Fruit fly (Drosophila melanogaster) whole organism, embryonic: Measurements from ENCODE around the gene CG11560.

Experiments used
- Ada2b ChIP-seq: fragments of 200-800 bp; sonication (Bioruptor generic); IDR thresholded peaks from 2 replicates; pipeline ENCODE4 v1.3.6; 2022; ENCODE audit warnings: missing biosample characterization, missing genetic modification characterization
- Antp ChIP-seq: fragments of 200-800 bp; sonication (Bioruptor generic); optimal IDR thresholded peaks from 3 replicates; lab custom pipeline; 2016; ENCODE audit warnings: missing biosample characterization, missing genetic modification characterization
- Asciz ChIP-seq: fragments of 200-800 bp; sonication (Bioruptor generic); optimal IDR thresholded peaks from 2 replicates; lab custom pipeline; 2017; ENCODE audit warnings: missing biosample characterization, mild to moderate bottlenecking, missing genetic modification characterization, missing genetic modification reagents
- B-H2 ChIP-seq: fragments of 200-800 bp; sonication (Bioruptor generic); optimal IDR thresholded peaks from 2 replicates; lab custom pipeline; 2018; ENCODE audit warnings: missing biosample characterization, mild to moderate bottlenecking, missing genetic modification characterization
- CG10959 ChIP-seq: fragments of 200-800 bp; sonication (Bioruptor generic); IDR thresholded peaks from 2 replicates; pipeline ENCODE4 v1.3.6; 2022; ENCODE audit warnings: missing biosample characterization, missing genetic modification characterization
- CG10979 ChIP-seq: fragments of 200-800 bp; sonication (Bioruptor generic); optimal IDR thresholded peaks from 2 replicates; lab custom pipeline; 2018; ENCODE audit warnings: missing biosample characterization, mild to moderate bottlenecking, missing genetic modification characterization, moderate library complexity
- CG11560 ChIP-seq: fragments of 200-800 bp; sonication (Bioruptor generic); IDR thresholded peaks from 3 replicates; pipeline ENCODE4 v1.3.6; 2022; ENCODE audit warnings: missing biosample characterization, missing genetic modification characterization
- CG12769 ChIP-seq: fragments of 200-800 bp; sonication (Bioruptor generic); optimal IDR thresholded peaks from 2 replicates; lab custom pipeline; 2019; ENCODE audit warnings: missing biosample characterization, mild to moderate bottlenecking, missing genetic modification characterization, moderate library complexity
- CG1603 ChIP-seq: fragments of 200-800 bp; sonication (Bioruptor generic); optimal IDR thresholded peaks from 2 replicates; lab custom pipeline; 2019; ENCODE audit warnings: missing biosample characterization, mild to moderate bottlenecking, missing genetic modification characterization, moderate library complexity
- CG18599 ChIP-seq: fragments of 200-800 bp; sonication (Bioruptor generic); optimal IDR thresholded peaks from 3 replicates; lab custom pipeline; 2017; ENCODE audit warnings: missing biosample characterization, missing genetic modification characterization, mild to moderate bottlenecking, moderate library complexity, missing genetic modification reagents
- CG3065 ChIP-seq: fragments of 200-800 bp; sonication (Bioruptor generic); optimal IDR thresholded peaks from 2 replicates; lab custom pipeline; 2016; ENCODE audit warnings: missing biosample characterization, missing genetic modification characterization
- CG3163 ChIP-seq: fragments of 200-800 bp; sonication (Bioruptor generic); optimal IDR thresholded peaks from 3 replicates; lab custom pipeline; 2016; ENCODE audit warnings: missing biosample characterization, missing genetic modification characterization
- CG32772 ChIP-seq: fragments of 200-800 bp; sonication (Bioruptor generic); IDR thresholded peaks from 2 replicates; pipeline ENCODE4 v1.3.6; 2022; ENCODE audit warnings: missing biosample characterization, missing genetic modification characterization
- CG3407 ChIP-seq: fragments of 200-800 bp; sonication (Bioruptor generic); optimal IDR thresholded peaks from 2 replicates; lab custom pipeline; 2018; ENCODE audit warnings: missing biosample characterization, mild to moderate bottlenecking, missing genetic modification characterization
- CG4404 ChIP-seq: fragments of 200-800 bp; sonication (Bioruptor generic); IDR thresholded peaks from 2 replicates; pipeline ENCODE4 v1.3.6; 2022; ENCODE audit warnings: missing biosample characterization, missing genetic modification characterization
- CG6689 ChIP-seq: fragments of 200-800 bp; sonication (Bioruptor generic); IDR thresholded peaks from 2 replicates; pipeline ENCODE4 v1.3.6; 2022; ENCODE audit warnings: missing biosample characterization, missing genetic modification characterization
- CG7372 ChIP-seq: fragments of 200-800 bp; sonication (Bioruptor generic); IDR thresholded peaks from 2 replicates; pipeline ENCODE4 v1.3.6; 2022; ENCODE audit warnings: missing biosample characterization, missing genetic modification characterization
- CG8359 ChIP-seq: fragments of 200-800 bp; sonication (Bioruptor generic); optimal IDR thresholded peaks from 2 replicates; lab custom pipeline; 2017; ENCODE audit warnings: missing biosample characterization, mild to moderate bottlenecking, missing genetic modification characterization, borderline replicate concordance
- CG9932 ChIP-seq: fragments of 200-800 bp; sonication (Bioruptor generic); IDR thresholded peaks from 2 replicates; pipeline ENCODE4 v1.3.6; 2022; ENCODE audit warnings: missing biosample characterization, missing genetic modification characterization
- CHES-1-like ChIP-seq: fragments of 200-800 bp; sonication (Bioruptor generic); optimal IDR thresholded peaks from 2 replicates; lab custom pipeline; 2016; ENCODE audit warnings: missing biosample characterization, missing genetic modification characterization
- Camta ChIP-seq: fragments of 200-800 bp; sonication (Bioruptor generic); optimal IDR thresholded peaks from 2 replicates; lab custom pipeline; 2016; ENCODE audit warnings: missing biosample characterization, missing genetic modification characterization
- CoRest ChIP-seq: fragments of 200-800 bp; sonication (Bioruptor generic); optimal IDR thresholded peaks from 3 replicates; lab custom pipeline; 2018; ENCODE audit warnings: missing biosample characterization, mild to moderate bottlenecking, missing genetic modification characterization, moderate library complexity
- ERR ChIP-seq: fragments of 200-800 bp; sonication (Bioruptor generic); optimal IDR thresholded peaks from 2 replicates; lab custom pipeline; 2016; ENCODE audit warnings: missing biosample characterization, missing genetic modification characterization
- Ets97D ChIP-seq: fragments of 200-800 bp; sonication (Bioruptor generic); optimal IDR thresholded peaks from 3 replicates; lab custom pipeline; 2016; ENCODE audit warnings: missing biosample characterization, missing genetic modification characterization
- Max ChIP-seq: fragments of 200-800 bp; sonication (Bioruptor generic); optimal IDR thresholded peaks from 2 replicates; lab custom pipeline; 2016; ENCODE audit warnings: missing biosample characterization, mild to moderate bottlenecking, missing genetic modification characterization
- Meics ChIP-seq: fragments of 200-800 bp; sonication (Bioruptor generic); optimal IDR thresholded peaks from 2 replicates; lab custom pipeline; 2017; ENCODE audit warnings: missing biosample characterization, mild to moderate bottlenecking, missing genetic modification characterization
- Nf-YC ChIP-seq: fragments of 200-800 bp; optimal IDR thresholded peaks from 3 replicates; lab custom pipeline; 2019; ENCODE audit warnings: missing biosample characterization, mild to moderate bottlenecking, missing genetic modification characterization, moderate library complexity
- Opbp ChIP-seq: fragments of 200-800 bp; sonication (Bioruptor generic); IDR thresholded peaks from 3 replicates; pipeline ENCODE4 v1.3.6; 2022; ENCODE audit warnings: missing biosample characterization, missing genetic modification characterization; ENCODE audit not compliant: partially characterized antibody
- Rfx ChIP-seq: fragments of 200-800 bp; sonication (Bioruptor generic); IDR thresholded peaks from 2 replicates; pipeline ENCODE4 v1.3.6; 2022; ENCODE audit warnings: missing biosample characterization, missing genetic modification characterization
- Rx ChIP-seq: fragments of 200-800 bp; sonication (Bioruptor generic); IDR thresholded peaks from 2 replicates; pipeline ENCODE4 v1.3.6; 2022; ENCODE audit warnings: missing biosample characterization, missing genetic modification characterization
- ap ChIP-seq: fragments of 200-800 bp; sonication (Bioruptor generic); IDR thresholded peaks from 2 replicates; pipeline ENCODE4 v1.3.6; 2022; ENCODE audit warnings: missing biosample characterization, missing genetic modification characterization
- ase ChIP-seq: fragments of 200-800 bp; sonication (Bioruptor generic); IDR thresholded peaks from 3 replicates; pipeline ENCODE4 v1.3.6; 2022; ENCODE audit warnings: missing biosample characterization, missing genetic modification characterization
- az2 ChIP-seq: fragments of 200-800 bp; sonication (Bioruptor generic); optimal IDR thresholded peaks from 3 replicates; lab custom pipeline; 2016; ENCODE audit warnings: missing biosample characterization, missing genetic modification characterization
- br ChIP-seq: fragments of >200 bp; optimal IDR thresholded peaks from 2 replicates; lab custom pipeline; 2017
- btn ChIP-seq: fragments of 200-800 bp; sonication (Bioruptor generic); optimal IDR thresholded peaks from 2 replicates; lab custom pipeline; 2016; ENCODE audit warnings: missing biosample characterization, missing genetic modification characterization
- chif ChIP-seq, 2 experiments: fragments of 200-800 bp; sonication (Bioruptor generic); optimal IDR thresholded peaks; 3 replicates each; lab custom pipeline; 2016; ENCODE audit warnings: missing biosample characterization in 2 of 2, missing genetic modification characterization in 2 of 2
- crc ChIP-seq: fragments of 200-800 bp; sonication (Bioruptor generic); optimal IDR thresholded peaks from 2 replicates; lab custom pipeline; 2016; ENCODE audit warnings: missing biosample characterization, missing genetic modification characterization
- croc ChIP-seq: fragments of 200-800 bp; sonication (Bioruptor generic); conservative IDR thresholded peaks from 3 replicates; pipeline ENCODE4 v1.3.6; 2022; ENCODE audit warnings: missing biosample characterization, missing genetic modification characterization
- crol ChIP-seq: fragments of 200-800 bp; sonication (Bioruptor generic); IDR thresholded peaks from 2 replicates; pipeline ENCODE4 v1.3.6; 2022; ENCODE audit warnings: missing biosample characterization, missing genetic modification characterization
- en ChIP-seq: fragments of 200-800 bp; sonication (Bioruptor generic); optimal IDR thresholded peaks from 2 replicates; lab custom pipeline; 2016; ENCODE audit warnings: missing biosample characterization, missing genetic modification characterization
- fru ChIP-seq: fragments of >200 bp; optimal IDR thresholded peaks from 2 replicates; lab custom pipeline; 2017
- gsb-n ChIP-seq: fragments of 200-800 bp; sonication (Bioruptor generic); optimal IDR thresholded peaks from 3 replicates; lab custom pipeline; 2018; ENCODE audit warnings: missing biosample characterization, mild to moderate bottlenecking, missing genetic modification characterization
- ham ChIP-seq: fragments of 200-800 bp; sonication (Bioruptor generic); IDR thresholded peaks from 2 replicates; pipeline ENCODE4 v1.3.6; 2022; ENCODE audit warnings: missing biosample characterization, missing genetic modification characterization
- hbn ChIP-seq: fragments of 200-800 bp; sonication (Bioruptor generic); IDR thresholded peaks from 2 replicates; pipeline ENCODE4 v1.3.6; 2022; ENCODE audit warnings: missing biosample characterization, missing genetic modification characterization; ENCODE audit not compliant: partially characterized antibody
- ind ChIP-seq: fragments of 200-800 bp; sonication (Bioruptor generic); optimal IDR thresholded peaks from 3 replicates; lab custom pipeline; 2016; ENCODE audit warnings: missing biosample characterization, missing genetic modification characterization
- luna ChIP-seq: fragments of 200-800 bp; sonication (Bioruptor generic); optimal IDR thresholded peaks from 2 replicates; lab custom pipeline; 2016; ENCODE audit warnings: missing biosample characterization, missing genetic modification characterization
- nerfin-2 ChIP-seq: fragments of 200-800 bp; sonication (Bioruptor generic); IDR thresholded peaks from 2 replicates; pipeline ENCODE4 v1.3.6; 2022; ENCODE audit warnings: missing biosample characterization, missing genetic modification characterization; ENCODE audit not compliant: partially characterized antibody
- pho ChIP-seq: fragments of 200-800 bp; sonication (Bioruptor generic); optimal IDR thresholded peaks from 2 replicates; lab custom pipeline; 2016; ENCODE audit warnings: missing biosample characterization, missing genetic modification characterization
- salm ChIP-seq: fragments of 200-800 bp; sonication (Bioruptor generic); optimal IDR thresholded peaks from 2 replicates; lab custom pipeline; 2018; ENCODE audit warnings: missing biosample characterization, mild to moderate bottlenecking, missing genetic modification characterization
- scrt ChIP-seq: fragments of 200-800 bp; sonication (Bioruptor generic); optimal IDR thresholded peaks from 2 replicates; lab custom pipeline; 2018; ENCODE audit warnings: missing biosample characterization, mild to moderate bottlenecking, missing genetic modification characterization, moderate library complexity
- sqz ChIP-seq: fragments of 200-800 bp; sonication (Bioruptor generic); optimal IDR thresholded peaks from 3 replicates; lab custom pipeline; 2018; ENCODE audit warnings: missing biosample characterization, mild to moderate bottlenecking, missing genetic modification characterization
- sr ChIP-seq: fragments of 200-800 bp; sonication (Bioruptor generic); IDR thresholded peaks from 3 replicates; pipeline ENCODE4 v1.3.6; 2022; ENCODE audit warnings: missing biosample characterization, missing genetic modification characterization
- wdn ChIP-seq: fragments of 200-800 bp; sonication (Bioruptor generic); IDR thresholded peaks from 2 replicates; pipeline ENCODE4 v1.3.6; 2022; ENCODE audit warnings: missing biosample characterization, missing genetic modification characterization

The CG11560 gene

DNA sequence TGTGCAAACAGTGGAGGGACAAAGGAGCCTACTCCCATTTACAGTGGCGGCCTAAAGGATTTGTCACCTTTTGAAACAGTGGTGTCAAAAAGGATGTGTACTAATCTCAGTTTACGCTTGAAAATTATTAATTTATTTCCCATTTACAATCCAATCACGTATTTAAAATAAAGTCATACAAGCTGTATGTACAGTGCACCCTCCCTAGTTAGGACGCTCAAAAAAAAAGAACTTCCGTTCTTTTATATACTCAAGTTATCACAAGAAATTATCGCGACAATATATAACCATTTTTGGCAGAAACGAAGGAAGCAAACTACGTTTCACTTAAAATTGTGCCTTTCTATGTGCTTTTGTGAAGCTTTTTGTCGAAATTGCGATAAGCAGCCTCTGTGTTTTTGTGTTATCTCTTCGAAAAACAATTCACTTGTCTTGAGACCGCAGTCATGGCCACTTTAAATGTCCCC is 19.4 kb downstream of the CG11560 start (continued):
- TF ChIP-seq CG10959 (no peak), Ada2b (GFP tag; lab: Robert Waterston, UW) (peak; percentile 11; the same call in 1 of the 2 replicates), CG4404 (GFP tag; lab: Robert Waterston, UW) (peak; percentile 36; the same call in 1 of the 2 replicates), luna (GFP tag; lab: Kevin White, UChicago) (no peak), Antp (peak; percentile 38), scrt (GFP tag; lab: Kevin White, UChicago) (no peak), en (GFP tag; lab: Kevin White, UChicago) (peak; percentile 27), hbn (GFP tag; lab: Robert Waterston, UW) (no peak), ham (GFP tag; lab: Robert Waterston, UW) (no peak), Nf-YC (tag; lab: Kevin White, UChicago) (peak; percentile 31), Ets97D (no peak), B-H2 (GFP tag; lab: Kevin White, UChicago) (no peak), nerfin-2 (GFP tag; lab: Robert Waterston, UW) (no peak), CG18599 (GFP tag; lab: Kevin White, UChicago) (peak; percentile 61), CG3065 (GFP tag; lab: Kevin White, UChicago) (no peak), Opbp (no peak), wdn (no peak), CG6689 (GFP tag; lab: Robert Waterston, UW) (peak; percentile 59), btn (GFP tag; lab: Kevin White, UChicago) (no peak), sr (GFP tag; lab: Robert Waterston, UW) (no peak), ind (GFP tag; lab: Kevin White, UChicago) (peak; percentile 60), CG9932 (GFP tag; lab: Robert Waterston, UW) (no peak; the same call in 1 of the 2 replicates), CG32772 (GFP tag; lab: Robert Waterston, UW) (no peak), Rx (GFP tag; lab: Robert Waterston, UW) (no peak), CG3407 (GFP tag; lab: Kevin White, UChicago) (peak; percentile 31), br (lab: Kevin White, UChicago) (no peak), Meics (GFP tag; lab: Kevin White, UChicago) (peak; percentile 52), Camta (no peak), CG1603 (tag; lab: Kevin White, UChicago) (no peak), Max (GFP tag; lab: Kevin White, UChicago) (no peak), CG11560 (tag; lab: Robert Waterston, UW) (no peak), CG8359 (no peak), Rfx (GFP tag; lab: Robert Waterston, UW) (peak; percentile 55), Asciz (peak; percentile 19), crc (GFP tag; lab: Kevin White, UChicago) (peak; percentile 56), CG3163 (GFP tag; lab: Kevin White, UChicago) (no peak), croc (GFP tag; lab: Robert Waterston, UW) (no peak), ap (0 out of 2 replicates have a peak, but pooled peaks have one; percentile 4), fru (lab: Kevin White, UChicago) (no peak), gsb-n (tag; lab: Kevin White, UChicago) (no peak), salm (peak; percentile 20), ase (GFP tag; lab: Robert Waterston, UW) (no peak), chif (GFP tag; optimal IDR thresholded peaks at IDR 0.05; lab: Kevin White, UChicago) (no peak), CG10979 (tag; lab: Kevin White, UChicago) (peak; percentile 41), CoRest (tag; lab: Kevin White, UChicago) (peak; percentile 68), CHES-1-like (GFP tag; lab: Kevin White, UChicago) (peak; percentile 50), crol (no peak), sqz (GFP tag; lab: Kevin White, UChicago) (no peak), CG12769 (tag; lab: Kevin White, UChicago) (peak; percentile 41), ERR (no peak), pho (GFP tag; lab: Kevin White, UChicago) (peak; percentile 26), az2 (GFP tag; lab: Kevin White, UChicago) (peak; percentile 35), CG7372 (GFP tag; lab: Robert Waterston, UW) (no peak)
